Worm (Caenorhabditis elegans) whole organism, L3 larva: ENCODE measurements around the gene picc-1.
A peak's percentile ranks its signal among the peaks of the same experiment; 100 is the strongest.

ENCODE experiments used
- R02D3.7 ChIP-seq: fragments of 150-350 bp; optimal IDR thresholded peaks from 2 replicates; lab custom pipeline; 2014; ENCODE audit warnings: missing biosample characterization, missing genetic modification characterization
- ZK546.5 ChIP-seq: sonication (generic microtip); optimal IDR thresholded peaks from 2 replicates; lab custom pipeline; 2017; ENCODE audit warnings: missing biosample characterization, missing genetic modification characterization
- aly-2 ChIP-seq: fragments of 150-350 bp; optimal IDR thresholded peaks from 2 replicates; lab custom pipeline; 2014; ENCODE audit warnings: missing biosample characterization, missing genetic modification characterization
- ama-1 ChIP-seq: fragments of 150-350 bp; optimal IDR thresholded peaks from 2 replicates; lab custom pipeline; 2018
- ceh-16 ChIP-seq: sonication (generic microtip); optimal IDR thresholded peaks from 2 replicates; lab custom pipeline; 2017; ENCODE audit warnings: missing biosample characterization, missing genetic modification characterization
- ceh-28 ChIP-seq: fragments of 150-350 bp; optimal IDR thresholded peaks from 2 replicates; lab custom pipeline; 2014; ENCODE audit warnings: missing biosample characterization, missing genetic modification reagents, missing genetic modification characterization
- ceh-82 ChIP-seq: fragments of 150-350 bp; optimal IDR thresholded peaks from 2 replicates; lab custom pipeline; 2014; ENCODE audit warnings: missing biosample characterization, missing genetic modification characterization
- ceh-9 ChIP-seq: sonication (generic microtip); optimal IDR thresholded peaks from 2 replicates; lab custom pipeline; 2018; ENCODE audit warnings: missing biosample characterization, missing genetic modification characterization
- daf-12 ChIP-seq: fragments of 150-350 bp; optimal IDR thresholded peaks from 2 replicates; lab custom pipeline; 2014; ENCODE audit warnings: missing biosample characterization, missing genetic modification reagents, missing genetic modification characterization
- egl-27 ChIP-seq: sonication (generic microtip); optimal IDR thresholded peaks from 4 replicates; lab custom pipeline; 2017; ENCODE audit warnings: missing biosample characterization, missing genetic modification reagents, missing genetic modification characterization
- egl-5 ChIP-seq: fragments of 150-350 bp; optimal IDR thresholded peaks from 2 replicates; lab custom pipeline; 2017; ENCODE audit warnings: missing biosample characterization, missing genetic modification reagents, missing genetic modification characterization, inconsistent platforms
- elt-1 ChIP-seq: fragments of 150-350 bp; optimal IDR thresholded peaks from 2 replicates; lab custom pipeline; 2014; ENCODE audit warnings: missing biosample characterization, missing genetic modification characterization
- elt-2 ChIP-seq: sonication (generic microtip); optimal IDR thresholded peaks from 2 replicates; lab custom pipeline; 2016; ENCODE audit warnings: missing genetic modification reagents, mild to moderate bottlenecking, missing genetic modification characterization, missing compliant biosample characterization
- elt-3 ChIP-seq, 3 experiments: fragments of 150-350 bp in 1 of 3; sonication (generic microtip) in 2 of 3; optimal IDR thresholded peaks; 2 replicates in 2 of 3; 4 replicates in 1 of 3; lab custom pipeline; 2014 to 2017; ENCODE audit warnings: missing biosample characterization in 3 of 3, missing genetic modification characterization in 3 of 3
- eor-1 ChIP-seq, 2 experiments: fragments of 150-350 bp; optimal IDR thresholded peaks; 2 replicates each; lab custom pipeline; 2014 to 2018; ENCODE audit warnings: missing biosample characterization in 2 of 2, missing genetic modification characterization in 2 of 2
- fkh-10 ChIP-seq: sonication (generic microtip); optimal IDR thresholded peaks from 2 replicates; lab custom pipeline; 2017; ENCODE audit warnings: missing biosample characterization, missing genetic modification reagents, missing genetic modification characterization
- fkh-2 ChIP-seq: fragments of 150-350 bp; optimal IDR thresholded peaks from 2 replicates; lab custom pipeline; 2014; ENCODE audit warnings: missing biosample characterization, missing genetic modification reagents, missing genetic modification characterization
- fos-1 ChIP-seq: fragments of 150-350 bp; optimal IDR thresholded peaks from 2 replicates; lab custom pipeline; 2014; ENCODE audit warnings: missing biosample characterization, missing genetic modification characterization
- hmg-11 ChIP-seq: sonication (generic microtip); optimal IDR thresholded peaks from 2 replicates; lab custom pipeline; 2016; ENCODE audit warnings: missing genetic modification characterization, missing compliant biosample characterization
- jun-1 ChIP-seq: fragments of 150-350 bp; optimal IDR thresholded peaks from 2 replicates; lab custom pipeline; 2014; ENCODE audit warnings: missing biosample characterization, missing genetic modification reagents, missing genetic modification characterization
- lin-15B ChIP-seq: fragments of 150-350 bp; optimal IDR thresholded peaks from 2 replicates; lab custom pipeline; 2014; ENCODE audit warnings: missing biosample characterization, missing genetic modification characterization
- lin-39 ChIP-seq: fragments of 150-350 bp; optimal IDR thresholded peaks from 2 replicates; lab custom pipeline; 2018; ENCODE audit warnings: missing biosample characterization, missing genetic modification reagents, missing genetic modification characterization
- lsy-12 ChIP-seq: sonication (generic microtip); optimal IDR thresholded peaks from 2 replicates; lab custom pipeline; 2016; ENCODE audit warnings: mild to moderate bottlenecking, missing genetic modification characterization, missing compliant biosample characterization
- mdl-1 ChIP-seq: fragments of 150-350 bp; optimal IDR thresholded peaks from 2 replicates; lab custom pipeline; 2014; ENCODE audit warnings: missing biosample characterization, missing genetic modification characterization
- mml-1 ChIP-seq: fragments of 150-350 bp; sonication (generic microtip); optimal IDR thresholded peaks from 3 replicates; lab custom pipeline; 2014; ENCODE audit warnings: missing biosample characterization, missing genetic modification characterization
- nfya-1 ChIP-seq: sonication (generic microtip); optimal IDR thresholded peaks from 2 replicates; lab custom pipeline; 2017; ENCODE audit warnings: missing genetic modification characterization, mild to moderate bottlenecking, missing compliant biosample characterization, antibody characterized with exemption, moderate library complexity; ENCODE audit not compliant: insufficient read depth
- nhr-11 ChIP-seq: fragments of 150-350 bp; optimal IDR thresholded peaks from 2 replicates; lab custom pipeline; 2014; ENCODE audit warnings: missing biosample characterization, missing genetic modification characterization
- nhr-12 ChIP-seq: fragments of 150-350 bp; optimal IDR thresholded peaks from 2 replicates; lab custom pipeline; 2014; ENCODE audit warnings: missing biosample characterization, missing genetic modification characterization
- nhr-23 ChIP-seq: fragments of 150-350 bp; optimal IDR thresholded peaks from 2 replicates; lab custom pipeline; 2014; ENCODE audit warnings: missing biosample characterization, missing genetic modification reagents, missing genetic modification characterization
- nhr-237 ChIP-seq: fragments of 150-350 bp; optimal IDR thresholded peaks from 2 replicates; lab custom pipeline; 2014; ENCODE audit warnings: missing biosample characterization, missing genetic modification characterization
- nhr-25 ChIP-seq: sonication (generic microtip); optimal IDR thresholded peaks from 2 replicates; lab custom pipeline; 2017; ENCODE audit warnings: missing biosample characterization, missing genetic modification characterization
- nhr-28 ChIP-seq: fragments of 150-350 bp; optimal IDR thresholded peaks from 2 replicates; lab custom pipeline; 2014; ENCODE audit warnings: missing biosample characterization, missing genetic modification characterization
- nhr-43 ChIP-seq: sonication (generic microtip); optimal IDR thresholded peaks from 2 replicates; lab custom pipeline; 2016; ENCODE audit warnings: mild to moderate bottlenecking, missing genetic modification characterization, missing compliant biosample characterization; ENCODE audit not compliant: poor library complexity, severe bottlenecking
- nhr-67 ChIP-seq: fragments of 150-350 bp; optimal IDR thresholded peaks from 2 replicates; lab custom pipeline; 2014; ENCODE audit warnings: missing biosample characterization, missing genetic modification characterization
- nhr-76 ChIP-seq: fragments of 150-350 bp; sonication (generic microtip); optimal IDR thresholded peaks from 5 replicates; lab custom pipeline; 2014; ENCODE audit warnings: missing biosample characterization, missing genetic modification characterization
- nhr-77 ChIP-seq: fragments of 150-350 bp; optimal IDR thresholded peaks from 2 replicates; lab custom pipeline; 2014; ENCODE audit warnings: missing biosample characterization, missing genetic modification characterization
- pha-4 ChIP-seq: fragments of 150-350 bp; optimal IDR thresholded peaks from 2 replicates; lab custom pipeline; 2014; ENCODE audit warnings: missing biosample characterization, missing genetic modification reagents, missing genetic modification characterization
- pqm-1 ChIP-seq: fragments of 150-350 bp; optimal IDR thresholded peaks from 2 replicates; lab custom pipeline; 2017; ENCODE audit warnings: missing biosample characterization, missing genetic modification characterization, inconsistent platforms
- sea-2 ChIP-seq: fragments of 150-350 bp; sonication (generic microtip); optimal IDR thresholded peaks from 4 replicates; lab custom pipeline; 2014; ENCODE audit warnings: missing biosample characterization, missing genetic modification reagents, missing genetic modification characterization
- skn-1 ChIP-seq: fragments of 150-350 bp; optimal IDR thresholded peaks from 2 replicates; lab custom pipeline; 2014; ENCODE audit warnings: missing biosample characterization, missing genetic modification characterization
- snpc-4 ChIP-seq: fragments of 150-350 bp; optimal IDR thresholded peaks from 2 replicates; lab custom pipeline; 2014; ENCODE audit warnings: missing biosample characterization, missing genetic modification characterization
- tbx-2 ChIP-seq: sonication (generic microtip); optimal IDR thresholded peaks from 2 replicates; lab custom pipeline; 2016; ENCODE audit warnings: mild to moderate bottlenecking, missing genetic modification characterization, missing compliant biosample characterization
- unc-39 ChIP-seq: sonication (generic microtip); optimal IDR thresholded peaks from 4 replicates; lab custom pipeline; 2017; ENCODE audit warnings: missing biosample characterization, missing genetic modification characterization
- unc-62 ChIP-seq: fragments of 150-350 bp; sonication (generic microtip); optimal IDR thresholded peaks from 4 replicates; lab custom pipeline; 2014; ENCODE audit warnings: missing biosample characterization, missing genetic modification reagents, missing genetic modification characterization
- zag-1 ChIP-seq: fragments of 150-350 bp; optimal IDR thresholded peaks from 2 replicates; lab custom pipeline; 2014; ENCODE audit warnings: missing biosample characterization, missing genetic modification characterization
- ztf-11 ChIP-seq: fragments of 150-350 bp; optimal IDR thresholded peaks from 2 replicates; lab custom pipeline; 2014; ENCODE audit warnings: missing biosample characterization, missing genetic modification characterization
- ztf-4 ChIP-seq: fragments of 150-350 bp; optimal IDR thresholded peaks from 2 replicates; lab custom pipeline; 2014; ENCODE audit warnings: missing biosample characterization, missing genetic modification characterization

The picc-1 gene

ce11 chrV:5995598-5995997, 23.2 kb upstream of the picc-1 start:
- TF ChIP-seq nhr-76 (tag; lab: Kevin White, UChicago) (no peak), nfya-1 (peak; percentile 2), fos-1 (tag; lab: Kevin White, UChicago) (no peak), skn-1 (tag; lab: Kevin White, UChicago) (no peak), egl-5 (tag; lab: Kevin White, UChicago) (peak; percentile 33), ceh-82 (tag; lab: Kevin White, UChicago) (no peak), lin-15B (tag; lab: Kevin White, UChicago) (no peak), zag-1 (tag; lab: Kevin White, UChicago) (no peak), lin-39 (tag; lab: Kevin White, UChicago) (peak; percentile 33), nhr-43 (no peak)
- TF ChIP-seq, all 47 proteins: peak for 3

ce11 chrV:5996114-5996513, 22.7 kb upstream of the picc-1 start, which contains the start of gene cpg-4:
cpg-4 (plus strand) TSS chrV:5996416.
- TF ChIP-seq egl-27 (tag; lab: Kevin White, UChicago) (no peak), pha-4 (tag; lab: Kevin White, UChicago) (no peak), lin-15B (tag; lab: Kevin White, UChicago) (no peak), pqm-1 (no peak), unc-39 (tag; lab: Kevin White, UChicago) (no peak)

DNA sequence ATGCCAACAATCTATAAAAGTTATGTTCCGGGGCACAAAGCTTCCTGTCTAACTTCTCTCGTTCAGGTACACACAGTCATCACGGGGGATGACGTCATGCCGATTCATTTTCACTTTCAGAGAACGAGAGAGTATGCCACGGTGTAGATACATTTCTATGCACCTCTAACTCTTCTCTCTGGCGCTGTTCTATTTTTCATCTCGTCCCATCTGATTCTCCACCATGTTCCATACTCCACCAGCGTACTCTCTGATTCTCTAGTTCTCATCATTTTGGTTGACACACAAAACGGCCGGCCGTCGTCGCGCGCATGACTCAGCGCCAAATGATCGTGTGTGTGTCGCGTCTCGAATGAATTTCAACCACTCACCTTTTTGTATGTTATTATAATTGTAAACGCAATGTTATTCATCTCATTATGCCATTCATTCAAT, 18.4 kb upstream of the picc-1 start:
- TF ChIP-seq unc-62 (GFP tag; lab: Kevin White, UChicago) = peak; percentile 72
- no peak for TF ChIP-seq eor-1 (tag; optimal IDR thresholded peaks at IDR 0.05; lab: Kevin White, UChicago)
- no peak for TF ChIP-seq fkh-10 (GFP tag; lab: Kevin White, UChicago)
- no peak for TF ChIP-seq ceh-82 (tag; lab: Kevin White, UChicago)
- no peak for TF ChIP-seq ceh-16
- no peak for TF ChIP-seq ZK546.5 (tag; lab: Kevin White, UChicago)
- TF ChIP-seq skn-1 (tag; lab: Kevin White, UChicago) = peak; percentile 91
- peak; percentile 99 for TF ChIP-seq jun-1 (tag; lab: Kevin White, UChicago)
- peak; percentile 80 for TF ChIP-seq nhr-77 (tag; lab: Kevin White, UChicago)
- no peak for TF ChIP-seq fos-1 (tag; lab: Kevin White, UChicago)
- TF ChIP-seq egl-5 (tag; lab: Kevin White, UChicago) = peak; percentile 73
- TF ChIP-seq lin-39 (tag; lab: Kevin White, UChicago) = peak; percentile 93
- TF ChIP-seq ama-1 (lab: Kevin White, UChicago) = peak; percentile 23
- TF ChIP-seq elt-2 (tag; lab: Kevin White, UChicago) = peak; percentile 98
- peak; percentile 61 for TF ChIP-seq nhr-76 (tag; lab: Kevin White, UChicago)
- no peak for TF ChIP-seq fkh-2
- TF ChIP-seq mml-1 (tag; lab: Kevin White, UChicago) = no peak
- TF ChIP-seq hmg-11 (tag; lab: Kevin White, UChicago) = peak; percentile 97
- TF ChIP-seq sea-2 = no peak
- peak; percentile 89 for TF ChIP-seq tbx-2 (tag; lab: Kevin White, UChicago)
- TF ChIP-seq elt-3 (tag; optimal IDR thresholded peaks at IDR 0.05; lab: Kevin White, UChicago) = peak in 1 of 3 experiments; percentile 82
- TF ChIP-seq unc-39 (tag; lab: Kevin White, UChicago) = peak; percentile 21
- TF ChIP-seq egl-27 (tag; lab: Kevin White, UChicago) = peak; percentile 96
- no peak for TF ChIP-seq daf-12 (tag; lab: Kevin White, UChicago)
- peak; percentile 87 for TF ChIP-seq nhr-11 (tag; lab: Kevin White, UChicago)
- TF ChIP-seq pqm-1 = peak; percentile 90
- peak; percentile 20 for TF ChIP-seq nhr-28 (tag; lab: Kevin White, UChicago)
- TF ChIP-seq nhr-23 (tag; lab: Kevin White, UChicago) = peak; percentile 97
- TF ChIP-seq nhr-12 (tag; lab: Kevin White, UChicago) = no peak
- peak; percentile 94 for TF ChIP-seq ceh-28
- TF ChIP-seq nfya-1 = peak; percentile 91
- TF ChIP-seq elt-1 (tag; lab: Kevin White, UChicago) = peak; percentile 41
- TF ChIP-seq nhr-43 = peak; percentile 94
- no peak for TF ChIP-seq aly-2
- TF ChIP-seq ztf-4 (tag; lab: Kevin White, UChicago) = peak; percentile 68
- no peak for TF ChIP-seq ztf-11 (tag; lab: Kevin White, UChicago)
- peak; percentile 41 for TF ChIP-seq R02D3.7 (tag; lab: Kevin White, UChicago)
- TF ChIP-seq lsy-12 (tag; lab: Kevin White, UChicago) = peak; percentile 94
- TF ChIP-seq nhr-67 = no peak
- TF ChIP-seq zag-1 (tag; lab: Kevin White, UChicago) = no peak
- peak; percentile 61 for TF ChIP-seq snpc-4 (tag; lab: Kevin White, UChicago)
- TF ChIP-seq pha-4 (tag; lab: Kevin White, UChicago) = peak; percentile 95
- TF ChIP-seq mdl-1 (tag; lab: Kevin White, UChicago) = peak; percentile 85
- TF ChIP-seq nhr-25 (tag; lab: Kevin White, UChicago) = peak; percentile 98
- no peak for TF ChIP-seq nhr-237 (tag; lab: Kevin White, UChicago)
- no peak for TF ChIP-seq ceh-9
- peak; percentile 56 for TF ChIP-seq lin-15B (tag; lab: Kevin White, UChicago)
